Worm (Caenorhabditis elegans): Measurements from ENCODE around the gene tbc-2.

- no peak for TF ChIP-seq egl-27 (tag; optimal IDR thresholded peaks at IDR 0.05)
- TF ChIP-seq pqm-1 (tag; optimal IDR thresholded peaks at IDR 0.05): no peak
- TF ChIP-seq lsy-2 (tag; optimal IDR thresholded peaks at IDR 0.05): peak in 1 of 2 experiments; percentile 30
Observed at ce11 chrII:5779866-5780265, 47.4 kb downstream of the tbc-2 start.
